Worm (Caenorhabditis elegans) whole organism, L3 larva: ENCODE data around the gene Y49A10A.2.

Experiments used
- R02D3.7 ChIP-seq: fragments of 150-350 bp; optimal IDR thresholded peaks from 2 replicates; lab custom pipeline; 2014; ENCODE audit warnings: missing biosample characterization, missing genetic modification characterization
- aly-2 ChIP-seq: fragments of 150-350 bp; optimal IDR thresholded peaks from 2 replicates; lab custom pipeline; 2014; ENCODE audit warnings: missing biosample characterization, missing genetic modification characterization
- ceh-28 ChIP-seq: fragments of 150-350 bp; optimal IDR thresholded peaks from 2 replicates; lab custom pipeline; 2014; ENCODE audit warnings: missing biosample characterization, missing genetic modification reagents, missing genetic modification characterization
- ceh-82 ChIP-seq: fragments of 150-350 bp; optimal IDR thresholded peaks from 2 replicates; lab custom pipeline; 2014; ENCODE audit warnings: missing biosample characterization, missing genetic modification characterization
- ceh-9 ChIP-seq: sonication (generic microtip); optimal IDR thresholded peaks from 2 replicates; lab custom pipeline; 2018; ENCODE audit warnings: missing biosample characterization, missing genetic modification characterization
- egl-5 ChIP-seq: fragments of 150-350 bp; optimal IDR thresholded peaks from 2 replicates; lab custom pipeline; 2017; ENCODE audit warnings: missing biosample characterization, missing genetic modification reagents, missing genetic modification characterization, inconsistent platforms
- elt-2 ChIP-seq: sonication (generic microtip); optimal IDR thresholded peaks from 2 replicates; lab custom pipeline; 2016; ENCODE audit warnings: missing genetic modification reagents, mild to moderate bottlenecking, missing genetic modification characterization, missing compliant biosample characterization
- elt-3 ChIP-seq, 3 experiments: fragments of 150-350 bp in 1 of 3; sonication (generic microtip) in 2 of 3; optimal IDR thresholded peaks; 2 replicates in 2 of 3; 4 replicates in 1 of 3; lab custom pipeline; 2014 to 2017; ENCODE audit warnings: missing biosample characterization in 3 of 3, missing genetic modification characterization in 3 of 3
- eor-1 ChIP-seq, 2 experiments: fragments of 150-350 bp; optimal IDR thresholded peaks; 2 replicates each; lab custom pipeline; 2014 to 2018; ENCODE audit warnings: missing biosample characterization in 2 of 2, missing genetic modification characterization in 2 of 2
- fkh-2 ChIP-seq: fragments of 150-350 bp; optimal IDR thresholded peaks from 2 replicates; lab custom pipeline; 2014; ENCODE audit warnings: missing biosample characterization, missing genetic modification reagents, missing genetic modification characterization
- fos-1 ChIP-seq: fragments of 150-350 bp; optimal IDR thresholded peaks from 2 replicates; lab custom pipeline; 2014; ENCODE audit warnings: missing biosample characterization, missing genetic modification characterization
- hmg-11 ChIP-seq: sonication (generic microtip); optimal IDR thresholded peaks from 2 replicates; lab custom pipeline; 2016; ENCODE audit warnings: missing genetic modification characterization, missing compliant biosample characterization
- jun-1 ChIP-seq: fragments of 150-350 bp; optimal IDR thresholded peaks from 2 replicates; lab custom pipeline; 2014; ENCODE audit warnings: missing biosample characterization, missing genetic modification reagents, missing genetic modification characterization
- lin-15B ChIP-seq: fragments of 150-350 bp; optimal IDR thresholded peaks from 2 replicates; lab custom pipeline; 2014; ENCODE audit warnings: missing biosample characterization, missing genetic modification characterization
- mdl-1 ChIP-seq: fragments of 150-350 bp; optimal IDR thresholded peaks from 2 replicates; lab custom pipeline; 2014; ENCODE audit warnings: missing biosample characterization, missing genetic modification characterization
- nfya-1 ChIP-seq: sonication (generic microtip); optimal IDR thresholded peaks from 2 replicates; lab custom pipeline; 2017; ENCODE audit warnings: missing genetic modification characterization, mild to moderate bottlenecking, missing compliant biosample characterization, antibody characterized with exemption, moderate library complexity; ENCODE audit not compliant: insufficient read depth
- nhr-11 ChIP-seq: fragments of 150-350 bp; optimal IDR thresholded peaks from 2 replicates; lab custom pipeline; 2014; ENCODE audit warnings: missing biosample characterization, missing genetic modification characterization
- nhr-12 ChIP-seq: fragments of 150-350 bp; optimal IDR thresholded peaks from 2 replicates; lab custom pipeline; 2014; ENCODE audit warnings: missing biosample characterization, missing genetic modification characterization
- nhr-23 ChIP-seq: fragments of 150-350 bp; optimal IDR thresholded peaks from 2 replicates; lab custom pipeline; 2014; ENCODE audit warnings: missing biosample characterization, missing genetic modification reagents, missing genetic modification characterization
- nhr-25 ChIP-seq: sonication (generic microtip); optimal IDR thresholded peaks from 2 replicates; lab custom pipeline; 2017; ENCODE audit warnings: missing biosample characterization, missing genetic modification characterization
- nhr-28 ChIP-seq: fragments of 150-350 bp; optimal IDR thresholded peaks from 2 replicates; lab custom pipeline; 2014; ENCODE audit warnings: missing biosample characterization, missing genetic modification characterization
- nhr-43 ChIP-seq: sonication (generic microtip); optimal IDR thresholded peaks from 2 replicates; lab custom pipeline; 2016; ENCODE audit warnings: mild to moderate bottlenecking, missing genetic modification characterization, missing compliant biosample characterization; ENCODE audit not compliant: poor library complexity, severe bottlenecking
- nhr-67 ChIP-seq: fragments of 150-350 bp; optimal IDR thresholded peaks from 2 replicates; lab custom pipeline; 2014; ENCODE audit warnings: missing biosample characterization, missing genetic modification characterization
- nhr-77 ChIP-seq: fragments of 150-350 bp; optimal IDR thresholded peaks from 2 replicates; lab custom pipeline; 2014; ENCODE audit warnings: missing biosample characterization, missing genetic modification characterization
- pha-4 ChIP-seq: fragments of 150-350 bp; optimal IDR thresholded peaks from 2 replicates; lab custom pipeline; 2014; ENCODE audit warnings: missing biosample characterization, missing genetic modification reagents, missing genetic modification characterization
- pqm-1 ChIP-seq: fragments of 150-350 bp; optimal IDR thresholded peaks from 2 replicates; lab custom pipeline; 2017; ENCODE audit warnings: missing biosample characterization, missing genetic modification characterization, inconsistent platforms
- sea-2 ChIP-seq: fragments of 150-350 bp; sonication (generic microtip); optimal IDR thresholded peaks from 4 replicates; lab custom pipeline; 2014; ENCODE audit warnings: missing biosample characterization, missing genetic modification reagents, missing genetic modification characterization
- skn-1 ChIP-seq: fragments of 150-350 bp; optimal IDR thresholded peaks from 2 replicates; lab custom pipeline; 2014; ENCODE audit warnings: missing biosample characterization, missing genetic modification characterization
- snpc-4 ChIP-seq: fragments of 150-350 bp; optimal IDR thresholded peaks from 2 replicates; lab custom pipeline; 2014; ENCODE audit warnings: missing biosample characterization, missing genetic modification characterization
- unc-39 ChIP-seq: sonication (generic microtip); optimal IDR thresholded peaks from 4 replicates; lab custom pipeline; 2017; ENCODE audit warnings: missing biosample characterization, missing genetic modification characterization
- zag-1 ChIP-seq: fragments of 150-350 bp; optimal IDR thresholded peaks from 2 replicates; lab custom pipeline; 2014; ENCODE audit warnings: missing biosample characterization, missing genetic modification characterization
- ztf-11 ChIP-seq: fragments of 150-350 bp; optimal IDR thresholded peaks from 2 replicates; lab custom pipeline; 2014; ENCODE audit warnings: missing biosample characterization, missing genetic modification characterization
- ztf-4 ChIP-seq: fragments of 150-350 bp; optimal IDR thresholded peaks from 2 replicates; lab custom pipeline; 2014; ENCODE audit warnings: missing biosample characterization, missing genetic modification characterization

The Y49A10A.2 gene

ce11 chrX:10372556-10372955, at the start of gene Y49A10A.2:
TSS of gene Y49A10A.2 (minus strand) at chrX:10372664.
- TF ChIP-seq ceh-82 (tag; lab: Kevin White, UChicago) (no peak), pha-4 (tag; lab: Kevin White, UChicago) (peak; percentile 36), nhr-43 (tag; lab: Kevin White, UChicago) (no peak), nhr-23 (peak; percentile 21), ceh-9 (tag; lab: Kevin White, UChicago) (no peak), snpc-4 (peak; percentile 23), hmg-11 (tag; lab: Kevin White, UChicago) (peak; percentile 45), lin-15B (no peak), nhr-12 (tag; lab: Kevin White, UChicago) (no peak), ztf-4 (no peak), mdl-1 (tag; lab: Kevin White, UChicago) (no peak), aly-2 (tag; lab: Kevin White, UChicago) (no peak), eor-1 (tag; optimal IDR thresholded peaks at IDR 0.05; lab: Kevin White, UChicago) (no peak), nfya-1 (peak; percentile 49), nhr-77 (tag; lab: Kevin White, UChicago) (no peak), nhr-28 (tag; lab: Kevin White, UChicago) (no peak), skn-1 (no peak), fos-1 (tag; lab: Kevin White, UChicago) (no peak)

- peak; percentile 76 for TF ChIP-seq snpc-4
- peak; percentile 44 for TF ChIP-seq lin-15B
- TF ChIP-seq R02D3.7 (tag; lab: Kevin White, UChicago), result peak; percentile 13
- TF ChIP-seq nfya-1, result peak; percentile 80
- peak; percentile 72 for TF ChIP-seq hmg-11 (tag; lab: Kevin White, UChicago)
- peak; percentile 78 for TF ChIP-seq pha-4 (tag; lab: Kevin White, UChicago)
- peak; percentile 85 for TF ChIP-seq nhr-23
- no peak for TF ChIP-seq zag-1 (tag; lab: Kevin White, UChicago)
- TF ChIP-seq egl-5 (tag; lab: Kevin White, UChicago), result peak; percentile 57
- peak; percentile 29 for TF ChIP-seq jun-1 (tag; lab: Kevin White, UChicago)
- peak; percentile 47 for TF ChIP-seq elt-2
- peak; percentile 89 for TF ChIP-seq nhr-25 (tag; lab: Kevin White, UChicago)
- TF ChIP-seq nhr-43 (tag; lab: Kevin White, UChicago), result no peak
- no peak for TF ChIP-seq nhr-28 (tag; lab: Kevin White, UChicago)
- peak; percentile 43 for TF ChIP-seq sea-2 (GFP tag; lab: Kevin White, UChicago)
- no peak for TF ChIP-seq ztf-11 (tag; lab: Kevin White, UChicago)
- TF ChIP-seq unc-39 (tag; lab: Kevin White, UChicago), result no peak
- no peak for TF ChIP-seq fkh-2 (tag; lab: Kevin White, UChicago)
- TF ChIP-seq skn-1, result peak; percentile 35
- no peak for TF ChIP-seq ceh-82 (tag; lab: Kevin White, UChicago)
- TF ChIP-seq ceh-9 (tag; lab: Kevin White, UChicago), result no peak
- TF ChIP-seq pqm-1 (tag; lab: Kevin White, UChicago), result peak; percentile 6
- TF ChIP-seq ceh-28, result no peak
Measured at ce11 chrX:10419743-10420142, 47.3 kb upstream of the Y49A10A.2 start, which contains the start of gene cdk-11.2. TSS of gene cdk-11.2 (minus strand) at chrX:10419765.

- TF ChIP-seq ztf-11 (tag; lab: Kevin White, UChicago) (no peak), skn-1 (no peak), fkh-2 (tag; lab: Kevin White, UChicago) (no peak), pqm-1 (tag; lab: Kevin White, UChicago) (no peak), nhr-11 (no peak), aly-2 (tag; lab: Kevin White, UChicago) (no peak), ztf-4 (no peak), nhr-67 (no peak), unc-39 (tag; lab: Kevin White, UChicago) (no peak), elt-3 (tag; optimal IDR thresholded peaks at IDR 0.05; lab: Kevin White, UChicago) (no peak), nhr-12 (tag; lab: Kevin White, UChicago) (no peak), pha-4 (tag; lab: Kevin White, UChicago) (no peak), mdl-1 (tag; lab: Kevin White, UChicago) (no peak), lin-15B (no peak), nhr-43 (tag; lab: Kevin White, UChicago) (no peak), sea-2 (GFP tag; lab: Kevin White, UChicago) (no peak), egl-5 (tag; lab: Kevin White, UChicago) (no peak)
Measured at ce11 chrX:10412425-10412824, 40.0 kb upstream of the Y49A10A.2 start, which contains the start of gene acr-8. TSS of gene acr-8 (plus strand) at chrX:10412725.

- TF ChIP-seq pha-4 (tag; lab: Kevin White, UChicago), result no peak
Measured at ce11 chrX:10410539-10410938, 38.1 kb upstream of the Y49A10A.2 start.
